Fruit fly (Drosophila melanogaster) whole organism, embryonic: ENCODE data around the gene enc.

Experiments
- Aef1 ChIP-seq: fragments of 200-800 bp; sonication (Bioruptor generic); IDR thresholded peaks from 3 replicates; pipeline ENCODE4 v1.3.6; 2022; ENCODE audit warnings: missing biosample characterization, missing genetic modification characterization
- B-H1 ChIP-seq: fragments of 200-800 bp; sonication (Bioruptor generic); IDR thresholded peaks from 3 replicates; pipeline ENCODE4 v1.3.6; 2022; ENCODE audit warnings: missing biosample characterization, missing genetic modification characterization
- BEAF-32 ChIP-seq: fragments of 200-800 bp; sonication (Bioruptor generic); optimal IDR thresholded peaks from 3 replicates; lab custom pipeline; 2017; ENCODE audit warnings: missing biosample characterization, missing genetic modification characterization, mild to moderate bottlenecking, moderate library complexity, missing genetic modification reagents
- CG12155 ChIP-seq: fragments of 200-800 bp; sonication (Bioruptor generic); optimal IDR thresholded peaks from 3 replicates; lab custom pipeline; 2016; ENCODE audit warnings: missing biosample characterization, missing genetic modification characterization
- CG12391 ChIP-seq: fragments of 200-800 bp; sonication (Bioruptor generic); optimal IDR thresholded peaks from 3 replicates; lab custom pipeline; 2018; ENCODE audit warnings: missing biosample characterization, mild to moderate bottlenecking, missing genetic modification characterization, moderate library complexity
- CG14965 ChIP-seq: fragments of 200-800 bp; sonication (Bioruptor generic); optimal IDR thresholded peaks from 2 replicates; lab custom pipeline; 2016; ENCODE audit warnings: missing biosample characterization, missing genetic modification characterization, borderline replicate concordance
- CG1647 ChIP-seq: fragments of 200-800 bp; sonication (Bioruptor generic); optimal IDR thresholded peaks from 3 replicates; lab custom pipeline; 2016; ENCODE audit warnings: missing biosample characterization, missing genetic modification characterization
- CG17359 ChIP-seq: fragments of 200-800 bp; sonication (Bioruptor generic); optimal IDR thresholded peaks from 3 replicates; lab custom pipeline; 2018; ENCODE audit warnings: missing biosample characterization, mild to moderate bottlenecking, missing genetic modification characterization, moderate library complexity
- CG17829 ChIP-seq: fragments of 200-800 bp; optimal IDR thresholded peaks from 2 replicates; lab custom pipeline; 2019; ENCODE audit warnings: missing biosample characterization, mild to moderate bottlenecking, missing genetic modification characterization, moderate library complexity
- CG30020 ChIP-seq: fragments of 200-800 bp; optimal IDR thresholded peaks from 2 replicates; lab custom pipeline; 2019; ENCODE audit warnings: missing biosample characterization, mild to moderate bottlenecking, missing genetic modification characterization, moderate library complexity
- CG30403 ChIP-seq: fragments of 200-800 bp; sonication (Bioruptor generic); optimal IDR thresholded peaks from 3 replicates; lab custom pipeline; 2016; ENCODE audit warnings: missing biosample characterization, missing genetic modification characterization
- CG30431 ChIP-seq: fragments of 200-800 bp; sonication (Bioruptor generic); optimal IDR thresholded peaks from 2 replicates; lab custom pipeline; 2017; ENCODE audit warnings: missing biosample characterization, missing genetic modification characterization
- CG3726 ChIP-seq: fragments of 200-800 bp; sonication (Bioruptor generic); IDR thresholded peaks from 3 replicates; pipeline ENCODE4, ENCODE4 v1.3.6; 2022; ENCODE audit warnings: missing biosample characterization, missing genetic modification characterization
- CG43689 ChIP-seq: fragments of 200-800 bp; sonication (Bioruptor generic); IDR thresholded peaks from 2 replicates; pipeline ENCODE4 v1.3.6; 2022; ENCODE audit warnings: missing biosample characterization, missing genetic modification characterization
- CG6654 ChIP-seq: fragments of 200-800 bp; sonication (Bioruptor generic); optimal IDR thresholded peaks from 2 replicates; lab custom pipeline; 2017; ENCODE audit warnings: missing biosample characterization, mild to moderate bottlenecking, missing genetic modification characterization
- CG7372 ChIP-seq: fragments of 200-800 bp; sonication (Bioruptor generic); IDR thresholded peaks from 2 replicates; pipeline ENCODE4 v1.3.6; 2022; ENCODE audit warnings: missing biosample characterization, missing genetic modification characterization
- CG8478 ChIP-seq: fragments of >200 bp; optimal IDR thresholded peaks from 2 replicates; lab custom pipeline; 2018
- CG8924 ChIP-seq: fragments of 200-800 bp; optimal IDR thresholded peaks from 3 replicates; lab custom pipeline; 2019; ENCODE audit warnings: missing biosample characterization, mild to moderate bottlenecking, missing genetic modification characterization, moderate library complexity
- CG9215 ChIP-seq: fragments of 200-800 bp; sonication (Bioruptor generic); IDR thresholded peaks from 2 replicates; pipeline ENCODE4 v1.3.6; 2022; ENCODE audit warnings: missing biosample characterization, missing genetic modification characterization
- CoRest ChIP-seq: fragments of 200-800 bp; sonication (Bioruptor generic); optimal IDR thresholded peaks from 3 replicates; lab custom pipeline; 2018; ENCODE audit warnings: missing biosample characterization, mild to moderate bottlenecking, missing genetic modification characterization, moderate library complexity
- Dbx ChIP-seq: fragments of 200-800 bp; sonication (Bioruptor generic); IDR thresholded peaks from 3 replicates; pipeline ENCODE4 v1.3.6; 2022; ENCODE audit warnings: missing biosample characterization, missing genetic modification characterization
- Deaf1 ChIP-seq: fragments of 200-800 bp; optimal IDR thresholded peaks from 3 replicates; lab custom pipeline; 2019; ENCODE audit warnings: missing biosample characterization, mild to moderate bottlenecking, missing genetic modification characterization, moderate library complexity
- E2f1 ChIP-seq: fragments of 200-800 bp; sonication (Bioruptor generic); IDR thresholded peaks from 2 replicates; pipeline ENCODE4 v1.3.6; 2022; ENCODE audit warnings: missing biosample characterization, missing genetic modification characterization
- H15 ChIP-seq: fragments of 200-800 bp; sonication (Bioruptor generic); IDR thresholded peaks from 3 replicates; pipeline ENCODE4 v1.3.6; 2022; ENCODE audit warnings: missing biosample characterization, missing genetic modification characterization
- HLH3B ChIP-seq: fragments of 200-800 bp; sonication (Bioruptor generic); IDR thresholded peaks from 2 replicates; pipeline ENCODE4 v1.3.6; 2022; ENCODE audit warnings: missing biosample characterization, missing genetic modification characterization
- HLHmδ ChIP-seq: fragments of 200-800 bp; sonication (Bioruptor generic); optimal IDR thresholded peaks from 2 replicates; lab custom pipeline; 2018; ENCODE audit warnings: missing biosample characterization, mild to moderate bottlenecking, missing genetic modification characterization, moderate library complexity
- MBD-R2 ChIP-seq: fragments of 200-800 bp; sonication (Bioruptor generic); IDR thresholded peaks from 2 replicates; pipeline ENCODE4 v1.3.6; 2022; ENCODE audit warnings: missing biosample characterization, missing genetic modification characterization
- Mes4 ChIP-seq: fragments of 200-800 bp; sonication (Bioruptor generic); optimal IDR thresholded peaks from 2 replicates; lab custom pipeline; 2016; ENCODE audit warnings: missing biosample characterization, missing genetic modification characterization
- Rx ChIP-seq: fragments of 200-800 bp; sonication (Bioruptor generic); IDR thresholded peaks from 2 replicates; pipeline ENCODE4 v1.3.6; 2022; ENCODE audit warnings: missing biosample characterization, missing genetic modification characterization
- Vsx1 ChIP-seq: fragments of 200-800 bp; sonication (Bioruptor generic); optimal IDR thresholded peaks from 2 replicates; lab custom pipeline; 2017; ENCODE audit warnings: missing biosample characterization, mild to moderate bottlenecking, missing genetic modification characterization, missing genetic modification reagents
- Xbp1 ChIP-seq: fragments of 200-800 bp; sonication (Bioruptor generic); optimal IDR thresholded peaks from 3 replicates; lab custom pipeline; 2016; ENCODE audit warnings: missing biosample characterization, mild to moderate bottlenecking, missing genetic modification characterization
- abd-A ChIP-seq: fragments of 200-800 bp; sonication (Bioruptor generic); optimal IDR thresholded peaks from 3 replicates; lab custom pipeline; 2019; ENCODE audit warnings: missing biosample characterization, mild to moderate bottlenecking, missing genetic modification characterization, moderate library complexity
- ac ChIP-seq: fragments of 200-800 bp; sonication (Bioruptor generic); optimal IDR thresholded peaks from 3 replicates; lab custom pipeline; 2017; ENCODE audit warnings: missing biosample characterization, mild to moderate bottlenecking, missing genetic modification characterization
- chinmo ChIP-seq: fragments of 200-800 bp; sonication (Bioruptor generic); IDR thresholded peaks from 4 replicates; pipeline ENCODE4 v1.3.6; 2022; ENCODE audit warnings: missing biosample characterization, missing genetic modification characterization; ENCODE audit not compliant: partially characterized antibody
- da ChIP-seq: fragments of 200-800 bp; sonication (Bioruptor generic); optimal IDR thresholded peaks from 2 replicates; lab custom pipeline; 2016; ENCODE audit warnings: missing biosample characterization, missing genetic modification characterization
- eyg ChIP-seq: fragments of 200-800 bp; sonication (Bioruptor generic); optimal IDR thresholded peaks from 3 replicates; lab custom pipeline; 2016; ENCODE audit warnings: missing biosample characterization, missing genetic modification characterization
- fru ChIP-seq: fragments of >200 bp; optimal IDR thresholded peaks from 2 replicates; lab custom pipeline; 2017
- gro ChIP-seq: fragments of 200-800 bp; sonication (Bioruptor generic); optimal IDR thresholded peaks from 2 replicates; lab custom pipeline; 2016; ENCODE audit warnings: missing biosample characterization, missing genetic modification characterization
- gt ChIP-seq: fragments of 200-800 bp; sonication (Bioruptor generic); IDR thresholded peaks from 2 replicates; pipeline ENCODE4 v1.3.6; 2022; ENCODE audit warnings: missing biosample characterization, missing genetic modification characterization
- h ChIP-seq: fragments of >200 bp; optimal IDR thresholded peaks from 2 replicates; lab custom pipeline; 2017
- hth ChIP-seq: fragments of >200 bp; optimal IDR thresholded peaks from 2 replicates; lab custom pipeline; 2017; ENCODE audit warnings: inconsistent platforms
- kah ChIP-seq: fragments of 200-800 bp; sonication (Bioruptor generic); optimal IDR thresholded peaks from 2 replicates; lab custom pipeline; 2018; ENCODE audit warnings: missing biosample characterization, mild to moderate bottlenecking, missing genetic modification characterization
- knrl ChIP-seq: fragments of 200-800 bp; sonication (Bioruptor generic); IDR thresholded peaks from 3 replicates; pipeline ENCODE4 v1.3.6; 2022; ENCODE audit warnings: missing biosample characterization, missing genetic modification characterization; ENCODE audit not compliant: partially characterized antibody
- nerfin-1 ChIP-seq: fragments of 200-800 bp; sonication (Bioruptor generic); optimal IDR thresholded peaks from 3 replicates; lab custom pipeline; 2019; ENCODE audit warnings: missing biosample characterization, mild to moderate bottlenecking, missing genetic modification characterization, moderate library complexity
- pan ChIP-seq, 4 experiments: fragments of >200 bp in 3 of 4; fragments of 200-800 bp in 1 of 4; sonication (Bioruptor generic) in 1 of 4; optimal IDR thresholded peaks in 3 of 4; IDR thresholded peaks in 1 of 4; 2 replicates each; pipeline versions ENCODE4 v1.3.6 to Lab custom; 2017 to 2022; ENCODE audit warnings: missing biosample characterization in 2 of 4, missing genetic modification characterization in 2 of 4, mixed read lengths in 1 of 4
- psq ChIP-seq: fragments of 200-800 bp; sonication (Bioruptor generic); optimal IDR thresholded peaks from 2 replicates; lab custom pipeline; 2017; ENCODE audit warnings: missing biosample characterization, missing genetic modification characterization
- rib ChIP-seq: fragments of 200-800 bp; sonication (Bioruptor generic); IDR thresholded peaks from 2 replicates; pipeline ENCODE4 v1.3.6; 2022; ENCODE audit warnings: missing biosample characterization, missing genetic modification characterization
- slou ChIP-seq: fragments of 200-800 bp; sonication (Bioruptor generic); optimal IDR thresholded peaks from 3 replicates; lab custom pipeline; 2016; ENCODE audit warnings: missing biosample characterization, missing genetic modification characterization
- tll ChIP-seq, 2 experiments: fragments of 200-800 bp in 1 of 2; fragments of >200 bp in 1 of 2; sonication (Bioruptor generic) in 1 of 2; optimal IDR thresholded peaks; 2 replicates each; lab custom pipeline; 2017 to 2019; ENCODE audit warnings: missing biosample characterization in 2 of 2, missing genetic modification characterization in 2 of 2, mild to moderate bottlenecking in 1 of 2, moderate library complexity in 1 of 2
- toy ChIP-seq: fragments of 200-800 bp; sonication (Bioruptor generic); IDR thresholded peaks from 2 replicates; pipeline ENCODE4 v1.3.6; 2022; ENCODE audit warnings: missing biosample characterization, missing genetic modification characterization
- zf30C ChIP-seq: fragments of 200-800 bp; sonication (Bioruptor generic); optimal IDR thresholded peaks from 3 replicates; lab custom pipeline; 2018; ENCODE audit warnings: missing biosample characterization, mild to moderate bottlenecking, missing genetic modification characterization

Gene enc

DNA sequence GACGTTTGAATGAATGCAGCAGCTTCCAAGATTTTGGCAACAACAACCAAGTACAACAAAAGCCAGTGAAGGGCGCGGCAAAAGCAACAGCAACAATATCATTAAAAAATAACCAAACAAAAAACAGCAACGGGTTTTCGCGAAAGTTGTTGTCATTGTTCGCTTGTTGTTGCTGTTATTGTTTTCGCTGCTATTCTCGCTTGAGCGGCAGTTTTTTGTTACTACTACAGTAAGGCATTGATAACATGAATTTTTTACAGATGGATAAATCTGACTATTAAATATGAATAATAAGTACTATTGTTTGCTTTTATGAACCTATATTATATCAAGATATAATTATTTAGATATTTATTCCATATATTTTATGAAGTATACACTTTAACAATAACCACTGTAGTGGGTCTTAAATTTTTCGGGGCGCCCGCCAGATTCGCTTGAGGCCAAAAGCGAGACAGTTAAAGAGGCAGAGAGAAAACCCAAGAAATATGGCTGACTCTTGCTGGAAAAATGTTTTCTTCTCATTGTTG, 47.0 kb upstream of the enc start (continued):
- TF ChIP-seq BEAF-32 (GFP tag; lab: Kevin White, UChicago) (no peak), CG30020 (peak; percentile 5), HLHmδ (GFP tag; lab: Kevin White, UChicago) (no peak), CG30403 (GFP tag; lab: Kevin White, UChicago) (peak; percentile 79), B-H1 (GFP tag; lab: Robert Waterston, UW) (peak; percentile 61), CG12391 (tag; lab: Kevin White, UChicago) (peak; percentile 76), H15 (GFP tag; lab: Robert Waterston, UW) (peak; percentile 73; the same call in 2 of the 3 replicates), psq (GFP tag; lab: Kevin White, UChicago) (no peak), CG7372 (GFP tag; lab: Robert Waterston, UW) (peak; percentile 84), eyg (GFP tag; lab: Kevin White, UChicago) (no peak), CoRest (tag; lab: Kevin White, UChicago) (peak; percentile 88), toy (peak; percentile 40; the same call in 1 of the 2 replicates), tll (GFP tag; optimal IDR thresholded peaks at IDR 0.05; lab: Kevin White, UChicago) (no peak), CG3726 (GFP tag; lab: Robert Waterston, UW) (no peak), Xbp1 (peak; percentile 68), CG17829 (tag; lab: Kevin White, UChicago) (peak; percentile 66), hth (lab: Kevin White, UChicago) (no peak), Rx (GFP tag; lab: Robert Waterston, UW) (0 out of 2 replicates have a peak, but pooled peaks have one; percentile 25), CG9215 (GFP tag; lab: Robert Waterston, UW) (no peak; the same call in 1 of the 2 replicates), chinmo (GFP tag; lab: Robert Waterston, UW) (peak; percentile 98), CG1647 (GFP tag; lab: Kevin White, UChicago) (no peak), Aef1 (GFP tag; lab: Robert Waterston, UW) (peak; percentile 90), E2f1 (GFP tag; lab: Robert Waterston, UW) (peak; percentile 85), gt (GFP tag; lab: Robert Waterston, UW) (no peak), CG8478 (lab: Kevin White, UChicago) (no peak), zf30C (GFP tag; lab: Kevin White, UChicago) (no peak), Vsx1 (GFP tag; lab: Kevin White, UChicago) (peak; percentile 42), gro (GFP tag; lab: Kevin White, UChicago) (no peak), HLH3B (GFP tag; lab: Robert Waterston, UW) (peak; percentile 81), CG14965 (GFP tag; lab: Kevin White, UChicago) (no peak), nerfin-1 (tag; lab: Kevin White, UChicago) (peak; percentile 6), Mes4 (GFP tag; lab: Kevin White, UChicago) (no peak), CG17359 (tag; lab: Kevin White, UChicago) (peak; percentile 75), rib (GFP tag; lab: Robert Waterston, UW) (peak; percentile 83), pan (optimal IDR thresholded peaks at IDR 0.05; lab: Kevin White, UChicago) (no peak), pan (GFP tag; optimal IDR thresholded peaks at IDR 0.05 in 1 of 2, IDR thresholded peaks at IDR 0.05 in 1 of 2) (peak in 1 of 2 experiments; percentile 90), knrl (GFP tag; lab: Robert Waterston, UW) (no peak), CG6654 (GFP tag; lab: Kevin White, UChicago) (no peak), kah (peak; percentile 29), abd-A (tag; lab: Kevin White, UChicago) (no peak), MBD-R2 (GFP tag; lab: Robert Waterston, UW) (peak; percentile 74), slou (GFP tag; lab: Kevin White, UChicago) (peak; percentile 6), CG30431 (GFP tag; lab: Kevin White, UChicago) (no peak), Deaf1 (tag; lab: Kevin White, UChicago) (peak; percentile 50), Dbx (GFP tag; lab: Robert Waterston, UW) (peak; percentile 93), CG8924 (tag; lab: Kevin White, UChicago) (peak; percentile 89), CG12155 (GFP tag; lab: Kevin White, UChicago) (peak; percentile 79), fru (no peak), da (GFP tag; lab: Kevin White, UChicago) (no peak), h (no peak), ac (GFP tag; lab: Kevin White, UChicago) (no peak), CG43689 (GFP tag; lab: Robert Waterston, UW) (peak; percentile 54; the same call in 1 of the 2 replicates)
